Worm (Caenorhabditis elegans) whole organism, L4/young adult: ENCODE results near the gene cyp-29A2.

Experiments
- W03F9.2 ChIP-seq: fragments of 150-350 bp; optimal IDR thresholded peaks from 2 replicates; lab custom pipeline; 2014; ENCODE audit warnings: missing biosample characterization, missing genetic modification characterization
- dao-5 ChIP-seq: sonication (generic microtip); optimal IDR thresholded peaks from 2 replicates; lab custom pipeline; 2016; ENCODE audit warnings: missing genotype, missing genetic modification characterization, moderate library complexity, missing compliant biosample characterization
- him-1 ChIP-seq: sonication (generic microtip); optimal IDR thresholded peaks from 2 replicates; lab custom pipeline; 2016; ENCODE audit warnings: missing genotype, missing genetic modification reagents, missing genetic modification characterization, missing compliant biosample characterization

ce11 chrV:11182925-11183324 is 34.5 kb upstream of the cyp-29A2 start, which contains the start of gene cnc-10:
- TF ChIP-seq W03F9.2 (tag; lab: Kevin White, UChicago) (no peak), him-1 (tag; lab: Kevin White, UChicago) (no peak), dao-5 (tag; lab: Kevin White, UChicago) (no peak)
